Worm (Caenorhabditis elegans): ENCODE results near the gene C30A5.10.

Gene C30A5.10

ce11 chrIII:8201117-8201516, 8.6 kb downstream of the C30A5.10 start, which contains the start of gene unc-36:
Gene unc-36 (minus strand): TSS chrIII:8201217.
- no peak for TF ChIP-seq nhr-237 (tag; optimal IDR thresholded peaks at IDR 0.05)
- no peak for TF ChIP-seq daf-12 (tag; optimal IDR thresholded peaks at IDR 0.05)
- no peak for TF ChIP-seq lsy-12 (tag; optimal IDR thresholded peaks at IDR 0.05)
- no peak for TF ChIP-seq elt-1 (tag; optimal IDR thresholded peaks at IDR 0.05)
- no peak for TF ChIP-seq mml-1 (tag; optimal IDR thresholded peaks at IDR 0.05)
- no peak for TF ChIP-seq nhr-25 (tag; optimal IDR thresholded peaks at IDR 0.05)
- no peak for TF ChIP-seq fkh-10 (GFP tag; optimal IDR thresholded peaks at IDR 0.05)
- no peak for TF ChIP-seq eor-1 (tag; optimal IDR thresholded peaks at IDR 0.05)
- no peak for TF ChIP-seq nhr-11 (tag; optimal IDR thresholded peaks at IDR 0.05)
- no peak for TF ChIP-seq nfya-1 (tag; optimal IDR thresholded peaks at IDR 0.05; ENCODE audit: insufficient read depth)
- no peak for TF ChIP-seq nhr-43 (tag; optimal IDR thresholded peaks at IDR 0.05; ENCODE audit: poor library complexity, severe bottlenecking)
- TF ChIP-seq egl-5 (tag; optimal IDR thresholded peaks at IDR 0.05) = no peak
- no peak for TF ChIP-seq mdl-1 (tag; optimal IDR thresholded peaks at IDR 0.05)
- TF ChIP-seq ZK546.5 (tag; optimal IDR thresholded peaks at IDR 0.05) = no peak
- TF ChIP-seq nhr-12 (tag; optimal IDR thresholded peaks at IDR 0.05) = no peak
- TF ChIP-seq nhr-77 (tag; optimal IDR thresholded peaks at IDR 0.05) = no peak

- TF ChIP-seq nhr-25 (tag; optimal IDR thresholded peaks at IDR 0.05) = no peak
- no peak for TF ChIP-seq nhr-28 (tag; optimal IDR thresholded peaks at IDR 0.05)
- no peak for TF ChIP-seq jun-1 (tag; optimal IDR thresholded peaks at IDR 0.05)
- no peak for TF ChIP-seq nhr-237 (tag; optimal IDR thresholded peaks at IDR 0.05)
- no peak for TF ChIP-seq pha-4 (tag; optimal IDR thresholded peaks at IDR 0.05)
- no peak for TF ChIP-seq mdl-1 (tag; optimal IDR thresholded peaks at IDR 0.05)
- no peak for TF ChIP-seq skn-1 (tag; optimal IDR thresholded peaks at IDR 0.05)
These were observed 10.6 kb downstream of the C30A5.10 start for ce11 chrIII:8199060-8199459.

DNA sequence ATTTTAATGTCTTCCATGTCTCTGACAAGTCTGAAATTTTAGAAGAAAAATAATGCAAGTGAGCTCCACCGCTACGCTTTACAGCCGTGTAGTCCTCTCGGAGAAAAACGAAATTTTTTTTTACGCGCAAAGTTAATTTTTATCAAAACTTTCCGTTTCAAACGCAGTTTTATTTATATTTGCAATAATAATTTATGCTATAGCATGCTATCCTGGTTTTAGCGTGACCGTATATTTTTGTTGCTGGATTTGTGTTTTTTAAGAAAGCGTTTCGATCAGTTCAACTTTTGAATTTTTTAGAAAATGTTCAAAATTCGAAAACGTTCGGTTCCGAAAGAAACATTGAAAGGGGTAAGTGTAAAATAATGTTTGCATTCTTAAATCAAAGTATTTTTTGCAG, 18.0 kb downstream of the C30A5.10 start, which contains the start of gene C50C3.1:
TSS of gene C50C3.1 (plus strand) at position 301 of the 400 bp plus-strand sequence.
- TF ChIP-seq aly-2 (tag; optimal IDR thresholded peaks at IDR 0.05) (no peak), jun-1 (tag; optimal IDR thresholded peaks at IDR 0.05) (no peak), lin-15B (tag; optimal IDR thresholded peaks at IDR 0.05) (no peak), ceh-82 (tag; optimal IDR thresholded peaks at IDR 0.05) (no peak), snpc-4 (tag; optimal IDR thresholded peaks at IDR 0.05) (no peak), nhr-77 (tag; optimal IDR thresholded peaks at IDR 0.05) (no peak), fkh-2 (tag; optimal IDR thresholded peaks at IDR 0.05) (no peak), nhr-11 (tag; optimal IDR thresholded peaks at IDR 0.05) (no peak), ztf-4 (tag; optimal IDR thresholded peaks at IDR 0.05) (no peak), ceh-16 (tag; optimal IDR thresholded peaks at IDR 0.05) (no peak), nhr-12 (tag; optimal IDR thresholded peaks at IDR 0.05) (no peak), fkh-10 (GFP tag; optimal IDR thresholded peaks at IDR 0.05) (no peak), nhr-25 (tag; optimal IDR thresholded peaks at IDR 0.05) (no peak), ZK546.5 (tag; optimal IDR thresholded peaks at IDR 0.05) (no peak), ztf-11 (tag; optimal IDR thresholded peaks at IDR 0.05) (no peak), fos-1 (tag; optimal IDR thresholded peaks at IDR 0.05) (no peak), hmg-11 (tag; optimal IDR thresholded peaks at IDR 0.05) (no peak), mdl-1 (tag; optimal IDR thresholded peaks at IDR 0.05) (no peak), elt-1 (tag; optimal IDR thresholded peaks at IDR 0.05) (no peak), sea-2 (GFP tag; optimal IDR thresholded peaks at IDR 0.05) (no peak)

- TF ChIP-seq elt-3 (tag; optimal IDR thresholded peaks at IDR 0.05) = no peak
- TF ChIP-seq ceh-9 (tag; optimal IDR thresholded peaks at IDR 0.05) = no peak
- TF ChIP-seq mml-1 (tag; optimal IDR thresholded peaks at IDR 0.05) = no peak
- no peak for TF ChIP-seq lsy-12 (tag; optimal IDR thresholded peaks at IDR 0.05)
These were observed 19.2 kb downstream of the C30A5.10 start, which contains the start of gene C50C3.19 for ce11 chrIII:8190505-8190904. Gene C50C3.19 (plus strand): TSS chrIII:8190805.

- TF ChIP-seq nhr-28 (tag; optimal IDR thresholded peaks at IDR 0.05) (no peak), snpc-4 (tag; optimal IDR thresholded peaks at IDR 0.05) (no peak), egl-5 (tag; optimal IDR thresholded peaks at IDR 0.05) (no peak), ceh-28 (tag; optimal IDR thresholded peaks at IDR 0.05) (no peak), fkh-2 (tag; optimal IDR thresholded peaks at IDR 0.05) (no peak)
These were observed 24.5 kb downstream of the C30A5.10 start for ce11 chrIII:8185130-8185529.
